Worm (Caenorhabditis elegans): Measurements from ENCODE around the gene rgs-10.

The rgs-10 gene

DNA sequence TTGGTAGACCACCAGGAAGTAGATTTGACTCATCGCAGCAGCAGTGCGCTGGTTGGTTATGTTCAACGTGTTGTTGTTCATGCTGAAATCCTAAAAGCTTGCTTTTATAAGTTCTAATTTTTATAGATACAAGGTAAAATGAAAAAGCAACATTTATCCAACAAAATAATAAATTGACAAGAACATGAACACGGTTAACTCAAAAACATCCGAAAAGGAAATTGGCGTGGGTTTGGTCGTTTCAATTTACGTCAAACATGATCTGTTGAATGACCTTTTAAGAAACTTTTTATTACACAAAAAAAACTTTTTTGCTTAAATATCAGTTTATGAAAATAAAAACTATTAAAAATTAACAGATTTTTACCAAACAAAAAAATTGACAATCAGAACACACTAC is 33.7 kb upstream of the rgs-10 start, which contains the start of gene ntr-2:
Gene ntr-2 (minus strand): TSS at position 101 of the 400 bp plus-strand sequence.
- TF ChIP-seq ztf-11 (tag; optimal IDR thresholded peaks at IDR 0.05) (no peak), snpc-4 (tag; optimal IDR thresholded peaks at IDR 0.05) (no peak)

DNA sequence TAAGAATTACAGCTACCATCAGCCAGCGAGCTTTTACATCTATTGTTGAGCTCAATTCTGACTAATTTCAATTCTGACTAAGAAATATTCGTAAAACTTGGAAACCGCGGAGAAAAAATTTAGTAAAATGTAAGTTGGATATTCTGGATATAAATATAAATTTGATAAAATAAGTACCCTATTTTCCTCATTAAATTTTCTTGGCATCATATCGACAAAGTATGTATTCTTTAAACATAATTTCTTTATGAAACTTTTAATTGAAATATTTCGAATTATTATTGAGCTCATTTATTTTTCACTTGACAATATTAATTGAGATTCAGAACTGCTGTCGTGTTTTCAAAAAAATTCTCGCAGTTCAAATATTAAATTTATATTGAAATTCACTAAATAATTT is 33.0 kb upstream of the rgs-10 start:
- TF ChIP-seq elt-3 (tag; optimal IDR thresholded peaks at IDR 0.05): no peak
- no peak for TF ChIP-seq unc-62 (GFP tag; optimal IDR thresholded peaks at IDR 0.05)
- no peak for TF ChIP-seq ztf-11 (tag; optimal IDR thresholded peaks at IDR 0.05)
- TF ChIP-seq lsy-2 (tag; optimal IDR thresholded peaks at IDR 0.05): no peak
- TF ChIP-seq blmp-1 (tag; optimal IDR thresholded peaks at IDR 0.05): no peak

DNA sequence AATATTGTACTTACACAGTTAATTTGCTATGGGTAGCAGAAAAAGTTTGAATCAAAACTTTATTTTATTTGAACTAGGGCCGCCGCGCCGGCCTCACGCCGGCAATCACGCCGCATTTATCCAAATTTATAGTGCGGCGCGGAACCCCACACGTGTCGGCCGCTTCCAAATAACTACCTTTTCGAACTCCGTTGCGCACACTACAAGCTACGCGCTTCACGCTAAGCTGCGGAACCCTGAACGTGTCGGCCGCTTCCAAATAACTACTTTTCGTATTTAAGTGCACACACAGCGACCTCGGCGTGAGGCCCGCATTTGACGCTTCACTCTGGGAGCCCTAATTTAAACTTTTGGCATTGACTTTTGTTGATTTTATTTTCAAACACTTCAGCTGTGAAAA is 31.1 kb upstream of the rgs-10 start:
- no peak for TF ChIP-seq ces-1 (GFP tag; optimal IDR thresholded peaks at IDR 0.05)
- no peak for TF ChIP-seq nhr-237 (tag; optimal IDR thresholded peaks at IDR 0.05)
- TF ChIP-seq blmp-1 (tag; optimal IDR thresholded peaks at IDR 0.05): no peak
- no peak for TF ChIP-seq nhr-12 (tag; optimal IDR thresholded peaks at IDR 0.05)
- TF ChIP-seq ceh-39 (tag; optimal IDR thresholded peaks at IDR 0.05): no peak
- no peak for TF ChIP-seq elt-3 (tag; optimal IDR thresholded peaks at IDR 0.05)
- TF ChIP-seq pha-4 (tag; optimal IDR thresholded peaks at IDR 0.05): no peak
- no peak for TF ChIP-seq flh-1 (GFP tag; optimal IDR thresholded peaks at IDR 0.05)
- no peak for TF ChIP-seq nhr-2 (tag; optimal IDR thresholded peaks at IDR 0.05)
- no peak for TF ChIP-seq ceh-43 (GFP tag; optimal IDR thresholded peaks at IDR 0.05)
- TF ChIP-seq ceh-83 (GFP tag; optimal IDR thresholded peaks at IDR 0.05): no peak
- TF ChIP-seq mls-2 (tag; optimal IDR thresholded peaks at IDR 0.05): no peak
- no peak for TF ChIP-seq unc-39 (tag; optimal IDR thresholded peaks at IDR 0.05)
- no peak for TF ChIP-seq zip-8 (tag; optimal IDR thresholded peaks at IDR 0.05)

DNA sequence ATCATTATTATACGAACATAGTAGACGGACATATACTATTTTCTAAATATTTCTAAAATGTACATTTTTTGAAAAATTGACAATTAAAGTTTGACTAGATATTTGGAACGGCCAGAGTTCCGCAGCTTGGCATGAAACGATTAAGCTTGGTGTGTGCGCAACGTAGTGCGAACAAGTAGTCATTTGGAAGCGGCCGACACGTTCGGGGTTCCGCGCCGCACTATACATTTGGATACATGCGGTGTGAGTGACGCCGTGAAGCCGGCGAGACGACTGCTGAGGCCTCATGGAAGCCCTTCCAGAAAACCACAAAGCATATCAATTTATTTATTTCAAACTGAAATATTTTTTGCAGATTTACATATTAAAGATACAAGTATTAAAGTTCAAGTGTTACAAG is 24.4 kb upstream of the rgs-10 start:
- TF ChIP-seq elt-1 (tag; optimal IDR thresholded peaks at IDR 0.05; ENCODE audit: borderline replicate concordance, insufficient read depth) (no peak), nhr-12 (tag; optimal IDR thresholded peaks at IDR 0.05) (no peak)

DNA sequence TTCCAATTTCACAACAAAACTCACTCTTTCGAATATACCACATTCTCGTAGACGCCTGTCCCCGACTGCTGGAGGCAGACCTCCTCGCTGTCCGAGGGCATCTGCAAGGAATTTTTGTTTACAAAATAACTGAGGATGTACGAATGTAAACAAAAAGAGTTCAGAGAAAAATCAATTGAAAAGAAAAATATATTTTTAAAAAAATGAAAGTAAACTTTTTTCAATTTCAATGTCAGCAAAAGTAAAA is 16.4 kb upstream of the rgs-10 start, which contains the start of gene mrp-5:
Gene mrp-5 (minus strand): TSS at position 101 of the 247 bp plus-strand sequence.
- TF ChIP-seq pha-4 (tag; optimal IDR thresholded peaks at IDR 0.05): no peak
- TF ChIP-seq hlh-1 (tag; optimal IDR thresholded peaks at IDR 0.05): no peak
- no peak for TF ChIP-seq elt-3 (tag; optimal IDR thresholded peaks at IDR 0.05)
- no peak for TF ChIP-seq nhr-76 (tag; optimal IDR thresholded peaks at IDR 0.05)
- TF ChIP-seq cnd-1 (tag; optimal IDR thresholded peaks at IDR 0.05): no peak
- no peak for TF ChIP-seq sptf-1 (tag; optimal IDR thresholded peaks at IDR 0.05)
- no peak for TF ChIP-seq nhr-12 (tag; optimal IDR thresholded peaks at IDR 0.05)
- no peak for TF ChIP-seq flh-1 (GFP tag; optimal IDR thresholded peaks at IDR 0.05)
- TF ChIP-seq mab-5 (tag; optimal IDR thresholded peaks at IDR 0.05): no peak
- TF ChIP-seq ceh-43 (GFP tag; optimal IDR thresholded peaks at IDR 0.05): no peak
- TF ChIP-seq ceh-83 (GFP tag; optimal IDR thresholded peaks at IDR 0.05): no peak
- TF ChIP-seq ztf-11 (tag; optimal IDR thresholded peaks at IDR 0.05): no peak
- no peak for TF ChIP-seq lsy-2 (tag; optimal IDR thresholded peaks at IDR 0.05)
- no peak for TF ChIP-seq tbx-8 (GFP tag; optimal IDR thresholded peaks at IDR 0.05)
- TF ChIP-seq mls-2 (tag; optimal IDR thresholded peaks at IDR 0.05): no peak
- no peak for TF ChIP-seq mep-1 (tag; optimal IDR thresholded peaks at IDR 0.05)
- no peak for TF ChIP-seq ceh-39 (tag; optimal IDR thresholded peaks at IDR 0.05)

DNA sequence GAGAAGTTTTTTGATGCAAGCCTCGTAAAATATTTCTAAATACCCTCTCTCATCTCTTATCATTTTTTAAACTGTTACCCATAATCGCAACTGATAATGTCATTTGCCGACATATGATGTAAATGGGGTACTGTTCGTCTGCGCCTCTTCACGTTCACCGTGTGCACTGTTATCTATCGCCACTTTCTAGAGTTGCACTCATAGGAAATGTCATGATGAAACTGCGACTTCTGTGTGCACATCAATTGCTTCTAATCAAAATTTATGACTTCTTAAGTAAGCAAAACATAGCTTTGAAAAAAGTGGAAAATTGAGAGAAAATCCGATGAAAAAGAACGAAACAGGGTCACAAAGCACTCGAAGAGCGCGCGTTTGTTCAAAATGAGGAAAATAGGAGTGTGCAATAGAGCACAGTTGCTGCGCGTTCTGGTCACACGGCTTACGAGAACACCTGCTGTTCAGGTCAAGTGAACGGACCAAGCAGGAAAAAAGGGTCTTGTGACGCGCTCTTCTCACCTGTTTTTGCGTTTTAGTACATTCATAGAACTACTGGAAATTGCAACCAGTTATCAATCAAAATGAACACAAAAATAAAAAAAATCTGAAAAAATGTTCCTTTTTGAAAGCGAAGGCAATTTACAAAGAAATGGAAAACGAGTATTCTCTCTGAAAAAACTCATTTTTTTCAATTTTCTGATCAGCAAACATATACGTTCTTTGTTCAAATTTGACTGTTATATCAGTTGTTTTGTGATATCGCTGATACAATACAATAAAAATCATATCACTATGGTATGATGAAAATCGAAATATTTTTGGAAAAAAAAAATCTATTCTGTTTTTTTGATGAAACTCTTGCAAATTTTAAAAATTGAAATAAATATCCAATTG is 15.8 kb upstream of the rgs-10 start:
- peak; percentile 44 for TF ChIP-seq lin-32 (GFP tag; optimal IDR thresholded peaks at IDR 0.05)
- TF ChIP-seq lin-13 (tag; optimal IDR thresholded peaks at IDR 0.05): peak; percentile 53
- peak; percentile 48 for TF ChIP-seq cnd-1 (tag; optimal IDR thresholded peaks at IDR 0.05)
- peak; percentile 45 for TF ChIP-seq nhr-2 (tag; optimal IDR thresholded peaks at IDR 0.05)
- TF ChIP-seq hlh-1 (tag; optimal IDR thresholded peaks at IDR 0.05): peak; percentile 84
- peak; percentile 12 for TF ChIP-seq sptf-1 (tag; optimal IDR thresholded peaks at IDR 0.05)
- TF ChIP-seq unc-62 (GFP tag; optimal IDR thresholded peaks at IDR 0.05): no peak
- no peak for TF ChIP-seq nhr-12 (tag; optimal IDR thresholded peaks at IDR 0.05)
- TF ChIP-seq ham-2 (GFP tag; optimal IDR thresholded peaks at IDR 0.05): peak; percentile 4

Data from whole organism, mixed stage, embryonic.